Fruit fly (Drosophila melanogaster): ENCODE data around the gene NimB2.

The NimB2 gene

DNA sequence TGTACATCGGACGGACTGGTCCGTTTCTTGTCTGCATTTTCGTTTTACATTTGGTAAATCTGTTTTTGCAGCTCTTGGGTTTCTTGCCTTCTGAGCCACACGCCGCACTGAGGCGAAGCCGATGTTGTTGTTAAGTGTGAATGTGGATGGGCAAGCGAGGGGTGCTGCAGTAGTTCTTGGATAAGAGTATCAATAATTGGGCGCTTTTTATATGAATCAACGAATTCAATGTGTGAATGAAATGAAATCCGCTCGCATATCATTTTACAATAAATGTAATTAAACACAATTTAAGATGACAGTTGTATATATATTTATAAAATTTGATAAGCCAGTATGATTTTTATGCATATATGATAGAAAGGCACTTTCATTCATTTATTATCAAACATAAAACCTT lies 38.4 kb downstream of the NimB2 start (continued):
- no peak for TF ChIP-seq Dp (GFP tag; optimal IDR thresholded peaks at IDR 0.05)
- no peak for TF ChIP-seq her (GFP tag; optimal IDR thresholded peaks at IDR 0.05)
- no peak for TF ChIP-seq CG2712 (tag; optimal IDR thresholded peaks at IDR 0.05)
- TF ChIP-seq Atf3 (GFP tag; optimal IDR thresholded peaks at IDR 0.05) = no peak
- no peak for TF ChIP-seq Neu2 (GFP tag; optimal IDR thresholded peaks at IDR 0.05; ENCODE audit: borderline replicate concordance)
- peak; percentile 3 for TF ChIP-seq CG11504 (tag; optimal IDR thresholded peaks at IDR 0.05)
- TF ChIP-seq CG2120 (GFP tag; optimal IDR thresholded peaks at IDR 0.05) = no peak
- no peak for TF ChIP-seq eve (GFP tag; optimal IDR thresholded peaks at IDR 0.05)
- no peak for TF ChIP-seq D19B (GFP tag; optimal IDR thresholded peaks at IDR 0.05)
- TF ChIP-seq nmo (GFP tag; optimal IDR thresholded peaks at IDR 0.05) = no peak
- TF ChIP-seq grn (GFP tag; optimal IDR thresholded peaks at IDR 0.05) = no peak
- no peak for TF ChIP-seq Gsc (GFP tag; IDR thresholded peaks at IDR 0.05)
- TF ChIP-seq zen (tag; optimal IDR thresholded peaks at IDR 0.05) = peak; percentile 14
- no peak for TF ChIP-seq Optix (GFP tag; IDR thresholded peaks at IDR 0.05)
- TF ChIP-seq Lim3 (GFP tag; IDR thresholded peaks at IDR 0.05) = no peak
- TF ChIP-seq nom (GFP tag; optimal IDR thresholded peaks at IDR 0.05) = no peak
- TF ChIP-seq bsh (GFP tag; optimal IDR thresholded peaks at IDR 0.05) = no peak
- no peak for TF ChIP-seq CTCF (GFP tag; optimal IDR thresholded peaks at IDR 0.05)
- no peak for TF ChIP-seq NfI (GFP tag; optimal IDR thresholded peaks at IDR 0.05)
- no peak for TF ChIP-seq CG1832 (GFP tag; optimal IDR thresholded peaks at IDR 0.05)
- no peak for TF ChIP-seq slp2 (GFP tag; optimal IDR thresholded peaks at IDR 0.05)
- TF ChIP-seq cas (GFP tag; IDR thresholded peaks at IDR 0.05) = no peak
- no peak for TF ChIP-seq croc (GFP tag; conservative IDR thresholded peaks at IDR 0.05)
- TF ChIP-seq CG6175 (GFP tag; IDR thresholded peaks at IDR 0.05) = 0 out of 3 replicates have a peak, but pooled peaks have one; percentile 24
- no peak for TF ChIP-seq CG11696 (GFP tag; IDR thresholded peaks at IDR 0.05)
- TF ChIP-seq Eip74EF (GFP tag; optimal IDR thresholded peaks at IDR 0.05) = no peak
- TF ChIP-seq en (GFP tag; optimal IDR thresholded peaks at IDR 0.05) = no peak

dm6 chr2L:13925699-13926098 lies 41.1 kb downstream of the NimB2 start:
- TF ChIP-seq ase (GFP tag; IDR thresholded peaks at IDR 0.05) (no peak), CG15073 (GFP tag; optimal IDR thresholded peaks at IDR 0.05) (no peak), CG17385 (GFP tag; optimal IDR thresholded peaks at IDR 0.05) (no peak), HLHmδ (GFP tag; optimal IDR thresholded peaks at IDR 0.05) (no peak), CG8944 (GFP tag; optimal IDR thresholded peaks at IDR 0.05) (no peak), Eip74EF (GFP tag; optimal IDR thresholded peaks at IDR 0.05) (no peak), CG10431 (GFP tag; optimal IDR thresholded peaks at IDR 0.05) (no peak), Vsx1 (GFP tag; optimal IDR thresholded peaks at IDR 0.05) (no peak), zen (tag; optimal IDR thresholded peaks at IDR 0.05) (no peak), CG30020 (tag; optimal IDR thresholded peaks at IDR 0.05) (no peak), Sox102F (GFP tag; optimal IDR thresholded peaks at IDR 0.05) (no peak), CG10543 (GFP tag; optimal IDR thresholded peaks at IDR 0.05) (no peak), CG32532 (GFP tag; IDR thresholded peaks at IDR 0.05) (no peak), CG12236 (GFP tag; optimal IDR thresholded peaks at IDR 0.05) (no peak), CG3065 (GFP tag; optimal IDR thresholded peaks at IDR 0.05) (no peak), usp (GFP tag; optimal IDR thresholded peaks at IDR 0.05) (no peak), eyg (GFP tag; optimal IDR thresholded peaks at IDR 0.05) (no peak), CG32772 (GFP tag; IDR thresholded peaks at IDR 0.05) (no peak), gfzf (GFP tag; optimal IDR thresholded peaks at IDR 0.05) (no peak), Side (GFP tag; optimal IDR thresholded peaks at IDR 0.05) (no peak)
